Worm (Caenorhabditis elegans): ENCODE data around the gene talp-3.

DNA sequence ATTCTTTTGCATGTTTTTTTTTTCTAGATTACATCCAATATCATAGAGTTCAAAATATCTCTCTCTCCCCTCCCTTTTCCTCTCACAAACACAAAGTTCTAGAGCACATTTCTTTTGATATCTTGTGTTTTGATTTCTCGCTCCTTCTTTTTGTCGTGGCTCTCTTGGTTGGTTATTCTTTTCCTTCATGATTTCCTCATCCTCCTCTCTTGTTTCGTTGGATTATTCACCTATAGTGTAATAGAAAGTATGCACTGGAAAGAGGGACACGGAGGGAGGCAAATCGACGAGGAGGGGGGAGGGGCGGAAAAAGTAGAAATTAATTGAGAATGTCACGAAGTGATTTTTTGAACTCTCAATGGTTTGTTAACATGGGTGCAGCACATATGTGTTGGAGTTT is 46.7 kb downstream of the talp-3 start:
- no peak for TF ChIP-seq blmp-1 (tag; optimal IDR thresholded peaks at IDR 0.05)
- no peak for TF ChIP-seq sptf-1 (tag; optimal IDR thresholded peaks at IDR 0.05)
- no peak for TF ChIP-seq mep-1 (tag; optimal IDR thresholded peaks at IDR 0.05)
- TF ChIP-seq ztf-11 (tag; optimal IDR thresholded peaks at IDR 0.05), result no peak
- no peak for TF ChIP-seq elt-3 (tag; optimal IDR thresholded peaks at IDR 0.05)
- TF ChIP-seq pha-4 (tag; optimal IDR thresholded peaks at IDR 0.05), result no peak
- peak; percentile 41 for TF ChIP-seq unc-62 (GFP tag; optimal IDR thresholded peaks at IDR 0.05)
- TF ChIP-seq zip-8 (tag; optimal IDR thresholded peaks at IDR 0.05), result no peak
- TF ChIP-seq elt-1 (tag; optimal IDR thresholded peaks at IDR 0.05; ENCODE audit: borderline replicate concordance, insufficient read depth), result no peak
- no peak for TF ChIP-seq unc-39 (tag; optimal IDR thresholded peaks at IDR 0.05)
- TF ChIP-seq ces-1 (GFP tag; optimal IDR thresholded peaks at IDR 0.05), result no peak
- TF ChIP-seq nhr-28 (tag; optimal IDR thresholded peaks at IDR 0.05), result no peak
- no peak for TF ChIP-seq tbx-8 (GFP tag; optimal IDR thresholded peaks at IDR 0.05)
- TF ChIP-seq lsy-2 (tag; optimal IDR thresholded peaks at IDR 0.05), result no peak

Data from whole organism, mixed stage, embryonic.